Fruit fly (Drosophila melanogaster) S2 (cell line): Measurements from ENCODE around the gene alpha-Est3.

Experiments
- CG8478 ChIP-seq: fragments of >200 bp; optimal IDR thresholded peaks from 2 replicates; lab custom pipeline; 2018
- CTCF ChIP-seq, 2 experiments: fragments of >200 bp; optimal IDR thresholded peaks; 2 replicates each; lab custom pipeline; 2018

DNA sequence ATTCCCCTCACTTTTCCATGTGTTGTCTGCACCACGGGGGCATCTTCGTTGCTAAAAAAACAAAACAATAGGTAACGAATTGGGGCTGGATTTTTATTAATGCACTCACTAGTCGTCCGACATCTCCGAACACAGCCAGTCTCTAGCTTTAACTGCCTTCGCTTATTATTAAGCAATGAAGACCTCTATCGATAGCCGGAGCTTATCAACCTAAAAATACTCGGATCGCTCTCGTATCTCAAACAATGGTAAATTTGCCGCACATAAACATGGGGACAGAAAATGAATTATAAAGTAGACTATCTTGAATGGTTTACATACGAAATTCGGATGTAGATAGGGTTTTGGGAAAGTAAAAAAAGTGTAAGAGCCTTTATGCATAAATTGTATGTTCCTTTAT lies 3.0 kb downstream of the alpha-Est3 start, which contains the start of gene alpha-Est4:
- TF ChIP-seq CTCF (optimal IDR thresholded peaks at IDR 0.05; lab: Kevin White, UChicago) (no peak), CG8478 (no peak)
